Fruit fly (Drosophila melanogaster) whole organism, embryonic: ENCODE results near the gene CG42487.

ENCODE experiments used
- CG10209 ChIP-seq: fragments of 200-800 bp; sonication (Bioruptor generic); optimal IDR thresholded peaks from 3 replicates; lab custom pipeline; 2017; ENCODE audit warnings: missing biosample characterization, mild to moderate bottlenecking, missing genetic modification characterization, missing genetic modification reagents
- CG1024 ChIP-seq: fragments of 200-800 bp; sonication (Bioruptor generic); IDR thresholded peaks from 2 replicates; pipeline ENCODE4 v1.3.6; 2022; ENCODE audit warnings: missing biosample characterization, missing genetic modification characterization
- CG10462 ChIP-seq: fragments of 200-800 bp; sonication (Bioruptor generic); optimal IDR thresholded peaks from 2 replicates; lab custom pipeline; 2016; ENCODE audit warnings: missing biosample characterization, missing genetic modification characterization
- CG11093 ChIP-seq: fragments of 200-800 bp; sonication (Bioruptor generic); IDR thresholded peaks from 3 replicates; pipeline ENCODE4 v1.3.6; 2022; ENCODE audit warnings: missing biosample characterization, missing genetic modification characterization
- CG11398 ChIP-seq: fragments of 200-800 bp; sonication (Bioruptor generic); optimal IDR thresholded peaks from 2 replicates; lab custom pipeline; 2016; ENCODE audit warnings: missing biosample characterization, missing genetic modification characterization
- CG12071 ChIP-seq: fragments of 200-800 bp; sonication (Bioruptor generic); optimal IDR thresholded peaks from 3 replicates; lab custom pipeline; 2018; ENCODE audit warnings: missing biosample characterization, mild to moderate bottlenecking, missing genetic modification characterization
- CG13894 ChIP-seq: fragments of 200-800 bp; sonication (Bioruptor generic); optimal IDR thresholded peaks from 3 replicates; lab custom pipeline; 2018; ENCODE audit warnings: missing biosample characterization, mild to moderate bottlenecking, missing genetic modification characterization, moderate library complexity
- CG15269 ChIP-seq: fragments of 200-800 bp; sonication (Bioruptor generic); optimal IDR thresholded peaks from 2 replicates; lab custom pipeline; 2018; ENCODE audit warnings: missing biosample characterization, mild to moderate bottlenecking, missing genetic modification characterization, moderate library complexity
- CG1529 ChIP-seq: fragments of 200-800 bp; sonication (Bioruptor generic); optimal IDR thresholded peaks from 3 replicates; lab custom pipeline; 2018; ENCODE audit warnings: missing biosample characterization, missing genetic modification characterization
- CG15601 ChIP-seq: fragments of 200-800 bp; sonication (Bioruptor generic); optimal IDR thresholded peaks from 3 replicates; lab custom pipeline; 2019; ENCODE audit warnings: missing biosample characterization, mild to moderate bottlenecking, missing genetic modification characterization, moderate library complexity
- CG16813 ChIP-seq: fragments of 200-800 bp; sonication (Bioruptor generic); IDR thresholded peaks from 3 replicates; pipeline ENCODE4 v1.3.6; 2022; ENCODE audit warnings: missing biosample characterization, missing genetic modification characterization; ENCODE audit not compliant: partially characterized antibody
- CG17829 ChIP-seq: fragments of 200-800 bp; optimal IDR thresholded peaks from 2 replicates; lab custom pipeline; 2019; ENCODE audit warnings: missing biosample characterization, mild to moderate bottlenecking, missing genetic modification characterization, moderate library complexity
- CG1792 ChIP-seq: fragments of 200-800 bp; sonication (Bioruptor generic); optimal IDR thresholded peaks from 2 replicates; lab custom pipeline; 2016; ENCODE audit warnings: missing biosample characterization, missing genetic modification characterization
- CG30431 ChIP-seq: fragments of 200-800 bp; sonication (Bioruptor generic); optimal IDR thresholded peaks from 2 replicates; lab custom pipeline; 2017; ENCODE audit warnings: missing biosample characterization, missing genetic modification characterization
- CG3407 ChIP-seq: fragments of 200-800 bp; sonication (Bioruptor generic); optimal IDR thresholded peaks from 2 replicates; lab custom pipeline; 2018; ENCODE audit warnings: missing biosample characterization, mild to moderate bottlenecking, missing genetic modification characterization
- CG4328 ChIP-seq: fragments of 200-800 bp; sonication (Bioruptor generic); optimal IDR thresholded peaks from 3 replicates; lab custom pipeline; 2017; ENCODE audit warnings: missing biosample characterization, missing genetic modification reagents, missing genetic modification characterization
- CG4424 ChIP-seq: fragments of 200-800 bp; sonication (Bioruptor generic); optimal IDR thresholded peaks from 3 replicates; lab custom pipeline; 2016; ENCODE audit warnings: missing biosample characterization, missing genetic modification characterization
- CG4854 ChIP-seq: fragments of 200-800 bp; sonication (Bioruptor generic); optimal IDR thresholded peaks from 2 replicates; lab custom pipeline; 2016; ENCODE audit warnings: missing biosample characterization, missing genetic modification characterization, inconsistent platforms
- CG6791 ChIP-seq: fragments of 200-800 bp; sonication (Bioruptor generic); IDR thresholded peaks from 3 replicates; pipeline ENCODE4 v1.3.6; 2022; ENCODE audit warnings: missing biosample characterization, missing genetic modification characterization; ENCODE audit not compliant: partially characterized antibody
- CG7745 ChIP-seq: fragments of 200-800 bp; sonication (Bioruptor generic); optimal IDR thresholded peaks from 2 replicates; lab custom pipeline; 2018; ENCODE audit warnings: missing biosample characterization, mild to moderate bottlenecking, missing genetic modification characterization, moderate library complexity
- CG7786 ChIP-seq: fragments of 200-800 bp; sonication (Bioruptor generic); optimal IDR thresholded peaks from 2 replicates; lab custom pipeline; 2016; ENCODE audit warnings: missing biosample characterization, missing genetic modification characterization
- CG8290 ChIP-seq, 3 experiments: fragments of 200-800 bp; sonication (Bioruptor generic); optimal IDR thresholded peaks; 2 replicates each; lab custom pipeline; 2016 to 2019; ENCODE audit warnings: missing biosample characterization in 3 of 3, missing genetic modification characterization in 3 of 3, mild to moderate bottlenecking in 2 of 3, moderate library complexity in 1 of 3
- Dip3 ChIP-seq: fragments of 200-800 bp; sonication (Bioruptor generic); optimal IDR thresholded peaks from 3 replicates; lab custom pipeline; 2016; ENCODE audit warnings: missing biosample characterization, missing genetic modification characterization
- Drgx ChIP-seq: fragments of 200-800 bp; sonication (Bioruptor generic); IDR thresholded peaks from 2 replicates; pipeline ENCODE4 v1.3.6; 2022; ENCODE audit warnings: missing biosample characterization, missing genetic modification characterization
- Fer2 ChIP-seq: fragments of 200-800 bp; sonication (Bioruptor generic); optimal IDR thresholded peaks from 2 replicates; lab custom pipeline; 2018; ENCODE audit warnings: missing biosample characterization, mild to moderate bottlenecking, missing genetic modification characterization, moderate library complexity
- Mrtf ChIP-seq: fragments of 200-800 bp; sonication (Bioruptor generic); IDR thresholded peaks from 3 replicates; pipeline ENCODE4 v1.3.6; 2022; ENCODE audit warnings: missing biosample characterization, missing genetic modification characterization
- Side ChIP-seq: fragments of 200-800 bp; sonication (Bioruptor generic); optimal IDR thresholded peaks from 2 replicates; lab custom pipeline; 2016; ENCODE audit warnings: missing biosample characterization, missing genetic modification characterization
- Sox100B ChIP-seq: fragments of 200-800 bp; sonication (Bioruptor generic); optimal IDR thresholded peaks from 3 replicates; lab custom pipeline; 2018; ENCODE audit warnings: missing biosample characterization, mild to moderate bottlenecking, missing genetic modification characterization
- Sry-β ChIP-seq: fragments of 200-800 bp; sonication (Bioruptor generic); optimal IDR thresholded peaks from 2 replicates; lab custom pipeline; 2018; ENCODE audit warnings: missing biosample characterization, mild to moderate bottlenecking, missing genetic modification characterization, moderate library complexity
- Stat92E ChIP-seq, 3 experiments: fragments of >200 bp in 2 of 3; fragments of 200-800 bp in 1 of 3; sonication (Bioruptor generic) in 1 of 3; optimal IDR thresholded peaks; 2 replicates each; lab custom pipeline; 2017 to 2019; ENCODE audit warnings: missing biosample characterization in 3 of 3, missing genetic modification characterization in 3 of 3, mild to moderate bottlenecking in 1 of 3, moderate library complexity in 1 of 3
- TFAM ChIP-seq: fragments of 200-800 bp; sonication (Bioruptor generic); optimal IDR thresholded peaks from 2 replicates; lab custom pipeline; 2017; ENCODE audit warnings: missing biosample characterization, missing genetic modification characterization, inconsistent platforms
- ab ChIP-seq: fragments of 200-800 bp; sonication (Bioruptor generic); optimal IDR thresholded peaks from 2 replicates; lab custom pipeline; 2016; ENCODE audit warnings: missing biosample characterization, missing genetic modification characterization
- danr ChIP-seq: fragments of 200-800 bp; sonication (Bioruptor generic); IDR thresholded peaks from 2 replicates; pipeline ENCODE4 v1.3.6; 2022; ENCODE audit warnings: missing biosample characterization, missing genetic modification characterization
- dm ChIP-seq: fragments of 200-800 bp; sonication (Bioruptor generic); optimal IDR thresholded peaks from 3 replicates; lab custom pipeline; 2016; ENCODE audit warnings: missing biosample characterization, missing genetic modification characterization
- emc ChIP-seq: fragments of 200-800 bp; sonication (Bioruptor generic); optimal IDR thresholded peaks from 2 replicates; lab custom pipeline; 2016; ENCODE audit warnings: missing biosample characterization, missing genetic modification characterization
- fu2 ChIP-seq: fragments of 200-800 bp; sonication (Bioruptor generic); optimal IDR thresholded peaks from 2 replicates; lab custom pipeline; 2016; ENCODE audit warnings: missing biosample characterization, missing genetic modification characterization
- gem ChIP-seq: fragments of 200-800 bp; sonication (Bioruptor generic); optimal IDR thresholded peaks from 2 replicates; lab custom pipeline; 2019; ENCODE audit warnings: missing biosample characterization, mild to moderate bottlenecking, missing genetic modification characterization, moderate library complexity
- grn ChIP-seq: fragments of 200-800 bp; sonication (Bioruptor generic); optimal IDR thresholded peaks from 3 replicates; lab custom pipeline; 2017; ENCODE audit warnings: missing biosample characterization, missing genetic modification characterization
- ken ChIP-seq: fragments of 200-800 bp; sonication (Bioruptor generic); IDR thresholded peaks from 3 replicates; pipeline ENCODE4 v1.3.6; 2022; ENCODE audit warnings: missing biosample characterization, missing genetic modification characterization
- nerfin-1 ChIP-seq: fragments of 200-800 bp; sonication (Bioruptor generic); optimal IDR thresholded peaks from 3 replicates; lab custom pipeline; 2019; ENCODE audit warnings: missing biosample characterization, mild to moderate bottlenecking, missing genetic modification characterization, moderate library complexity
- prd ChIP-seq, 3 experiments: fragments of >200 bp in 2 of 3; fragments of 200-800 bp in 1 of 3; sonication (Bioruptor generic) in 1 of 3; optimal IDR thresholded peaks in 2 of 3; IDR thresholded peaks in 1 of 3; 2 replicates in 2 of 3; 3 replicates in 1 of 3; pipeline versions ENCODE4 v1.3.6 to Lab custom; 2017 to 2022; ENCODE audit warnings: missing biosample characterization in 1 of 3, missing genetic modification characterization in 1 of 3
- pros ChIP-seq: fragments of 200-800 bp; sonication (Bioruptor generic); optimal IDR thresholded peaks from 3 replicates; lab custom pipeline; 2019; ENCODE audit warnings: missing biosample characterization, mild to moderate bottlenecking, missing genetic modification characterization, moderate library complexity
- shn ChIP-seq: fragments of 200-800 bp; sonication (Bioruptor generic); optimal IDR thresholded peaks from 3 replicates; lab custom pipeline; 2016; ENCODE audit warnings: missing biosample characterization, missing genetic modification characterization
- stwl ChIP-seq: fragments of 200-800 bp; sonication (Bioruptor generic); optimal IDR thresholded peaks from 3 replicates; lab custom pipeline; 2018; ENCODE audit warnings: missing biosample characterization, mild to moderate bottlenecking, missing genetic modification characterization, moderate library complexity
- tap ChIP-seq: fragments of 200-800 bp; optimal IDR thresholded peaks from 3 replicates; lab custom pipeline; 2019; ENCODE audit warnings: missing biosample characterization, mild to moderate bottlenecking, missing genetic modification characterization, moderate library complexity
- toy ChIP-seq: fragments of 200-800 bp; sonication (Bioruptor generic); IDR thresholded peaks from 2 replicates; pipeline ENCODE4 v1.3.6; 2022; ENCODE audit warnings: missing biosample characterization, missing genetic modification characterization
- yki ChIP-seq: fragments of >200 bp; optimal IDR thresholded peaks from 3 replicates; lab custom pipeline; 2018
- zfh2 ChIP-seq: fragments of 200-800 bp; sonication (Bioruptor generic); optimal IDR thresholded peaks from 2 replicates; lab custom pipeline; 2016; ENCODE audit warnings: missing biosample characterization, missing genetic modification characterization

The CG42487 gene

dm6 chr3R:27937752-27938694 is 21.0 kb downstream of the CG42487 start, which contains the start of the genes NSD and BOD1 (continued):
- TF ChIP-seq CG4854 = no peak
- TF ChIP-seq nerfin-1 (tag; lab: Kevin White, UChicago) = no peak
- no peak for TF ChIP-seq CG11093
- TF ChIP-seq Sox100B (GFP tag; lab: Kevin White, UChicago) = no peak
- peak; percentile 34; the same call in 1 of the 2 replicates for TF ChIP-seq Drgx
- no peak for TF ChIP-seq prd (optimal IDR thresholded peaks at IDR 0.05; lab: Kevin White, UChicago)
- TF ChIP-seq prd (GFP tag; IDR thresholded peaks at IDR 0.05; lab: Robert Waterston, UW) = peak; percentile 78
- TF ChIP-seq dm (GFP tag; lab: Kevin White, UChicago) = peak; percentile 4
- TF ChIP-seq ken (GFP tag; lab: Robert Waterston, UW) = peak; percentile 82
- peak; percentile 39 for TF ChIP-seq stwl (tag; lab: Kevin White, UChicago)
- no peak for TF ChIP-seq CG7745 (tag; lab: Kevin White, UChicago)
- no peak for TF ChIP-seq toy (GFP tag; lab: Robert Waterston, UW)
- peak; percentile 90 for TF ChIP-seq Sry-β (GFP tag; lab: Kevin White, UChicago)
- TF ChIP-seq ab = no peak
- TF ChIP-seq Dip3 = peak; percentile 24
- TF ChIP-seq CG3407 (GFP tag; lab: Kevin White, UChicago) = no peak
- TF ChIP-seq danr = peak; percentile 24; the same call in 1 of the 2 replicates
- TF ChIP-seq Mrtf (GFP tag; lab: Robert Waterston, UW) = peak; percentile 40; the same call in 1 of the 3 replicates
- TF ChIP-seq CG11398 (GFP tag; lab: Kevin White, UChicago) = no peak
- peak; percentile 78 for TF ChIP-seq gem (tag; lab: Kevin White, UChicago)
- TF ChIP-seq CG13894 (tag; lab: Kevin White, UChicago) = no peak
- TF ChIP-seq fu2 (GFP tag; lab: Kevin White, UChicago) = no peak
- no peak for TF ChIP-seq grn (GFP tag; lab: Kevin White, UChicago)
- no peak for TF ChIP-seq CG7786 (GFP tag; lab: Kevin White, UChicago)
- peak; percentile 27 for TF ChIP-seq Fer2 (tag; lab: Kevin White, UChicago)
- no peak for TF ChIP-seq emc
- TF ChIP-seq Side (GFP tag; lab: Kevin White, UChicago) = no peak
- peak; percentile 51 for TF ChIP-seq CG15269 (tag; lab: Kevin White, UChicago)
- peak; percentile 17 for TF ChIP-seq CG10462
- peak; percentile 48 for TF ChIP-seq CG10209 (GFP tag; lab: Kevin White, UChicago)
- peak; percentile 45 for TF ChIP-seq zfh2
- TF ChIP-seq CG6791 (GFP tag; lab: Robert Waterston, UW) = peak; percentile 98
- no peak for TF ChIP-seq CG1792 (GFP tag; lab: Kevin White, UChicago)
- TF ChIP-seq CG17829 = peak; percentile 49
- no peak for TF ChIP-seq pros (GFP tag; lab: Kevin White, UChicago)
- TF ChIP-seq yki (lab: Kevin White, UChicago) = no peak
- peak; percentile 61 for TF ChIP-seq CG4424
- no peak for TF ChIP-seq shn (GFP tag; lab: Kevin White, UChicago)
- TF ChIP-seq tap (tag; lab: Kevin White, UChicago) = no peak
- TF ChIP-seq CG8290 (GFP tag; optimal IDR thresholded peaks at IDR 0.05; lab: Kevin White, UChicago) = no peak
- TF ChIP-seq CG8290 (tag; optimal IDR thresholded peaks at IDR 0.05; lab: Kevin White, UChicago) = no peak
- TF ChIP-seq CG16813 = peak; percentile 95
- no peak for TF ChIP-seq CG15601 (tag; lab: Kevin White, UChicago)
- TF ChIP-seq TFAM (GFP tag; lab: Kevin White, UChicago) = no peak
- TF ChIP-seq Stat92E (GFP tag; optimal IDR thresholded peaks at IDR 0.05; lab: Kevin White, UChicago) = no peak
- no peak for TF ChIP-seq CG12071 (GFP tag; lab: Kevin White, UChicago)
- TF ChIP-seq CG1024 = 0 out of 2 replicates have a peak, but pooled peaks have one; percentile 46
- peak; percentile 18 for TF ChIP-seq CG4328 (GFP tag; lab: Kevin White, UChicago)
- TF ChIP-seq CG1529 (GFP tag; lab: Kevin White, UChicago) = no peak
- TF ChIP-seq CG30431 (GFP tag; lab: Kevin White, UChicago) = peak; percentile 33
